Fruit fly (Drosophila melanogaster): ENCODE results near the gene CG32277.

CG32277 gene

dm6 chr3L:3178530-3179096, 26.6 kb downstream of the CG32277 start, which contains the start of the genes MnM and Girdin (continued):
- TF ChIP-seq caup (GFP tag; optimal IDR thresholded peaks at IDR 0.05; ENCODE audit: severe bottlenecking) (no peak), ranshi (GFP tag; IDR thresholded peaks at IDR 0.05) (peak; percentile 54; the same call in 1 of the 2 replicates), CG13424 (tag; optimal IDR thresholded peaks at IDR 0.05) (peak; percentile 70), pb (GFP tag; optimal IDR thresholded peaks at IDR 0.05) (peak; percentile 53), dan (GFP tag; IDR thresholded peaks at IDR 0.05) (no peak), Dek (tag; optimal IDR thresholded peaks at IDR 0.05) (peak; percentile 29), hkb (optimal IDR thresholded peaks at IDR 0.05) (peak; percentile 89), hkb (GFP tag; IDR thresholded peaks at IDR 0.05) (no peak), Atf3 (GFP tag; optimal IDR thresholded peaks at IDR 0.05) (peak; percentile 54), ken (GFP tag; IDR thresholded peaks at IDR 0.05) (0 out of 3 replicates have a peak, but pooled peaks have one; percentile 31), CG6813 (GFP tag; optimal IDR thresholded peaks at IDR 0.05) (no peak), sob (GFP tag; IDR thresholded peaks at IDR 0.05) (peak; percentile 62), peb (GFP tag; IDR thresholded peaks at IDR 0.05) (0 out of 2 replicates have a peak, but pooled peaks have one; percentile 30), Hsf (GFP tag; optimal IDR thresholded peaks at IDR 0.05) (peak; percentile 77), Sry-β (GFP tag; optimal IDR thresholded peaks at IDR 0.05) (peak; percentile 92), CG4820 (GFP tag; optimal IDR thresholded peaks at IDR 0.05) (peak; percentile 45), CG1024 (GFP tag; IDR thresholded peaks at IDR 0.05) (no peak), hth (optimal IDR thresholded peaks at IDR 0.05) (no peak), GATAe (GFP tag; conservative IDR thresholded peaks at IDR 0.05) (no peak), CG1233 (GFP tag; optimal IDR thresholded peaks at IDR 0.05) (no peak), CG2129 (GFP tag; IDR thresholded peaks at IDR 0.05; ENCODE audit: partially characterized antibody) (peak; percentile 41), CG4424 (GFP tag; optimal IDR thresholded peaks at IDR 0.05) (peak; percentile 59), ci (GFP tag; IDR thresholded peaks at IDR 0.05) (peak; percentile 53; the same call in 1 of the 3 replicates), nerfin-1 (tag; optimal IDR thresholded peaks at IDR 0.05) (peak; percentile 6), row (GFP tag; IDR thresholded peaks at IDR 0.05) (peak; percentile 92), HLH54F (GFP tag; optimal IDR thresholded peaks at IDR 0.05) (peak; percentile 87), Doc2 (GFP tag; IDR thresholded peaks at IDR 0.05) (no peak), sd (tag; optimal IDR thresholded peaks at IDR 0.05) (peak; percentile 91), CG18619 (GFP tag; optimal IDR thresholded peaks at IDR 0.05) (peak; percentile 36), dmrt99B (tag; optimal IDR thresholded peaks at IDR 0.05) (no peak), schlank (tag; optimal IDR thresholded peaks at IDR 0.05) (no peak), Hr3 (GFP tag; optimal IDR thresholded peaks at IDR 0.05) (peak; percentile 86), CG10565 (GFP tag; optimal IDR thresholded peaks at IDR 0.05) (no peak), CG1602 (GFP tag; optimal IDR thresholded peaks at IDR 0.05) (peak; percentile 32), dmrt11E (tag; optimal IDR thresholded peaks at IDR 0.05) (peak; percentile 38), Side (GFP tag; optimal IDR thresholded peaks at IDR 0.05) (peak; percentile 49), CG15514 (GFP tag; optimal IDR thresholded peaks at IDR 0.05) (peak; percentile 88), pros (GFP tag; optimal IDR thresholded peaks at IDR 0.05) (no peak), Camta (GFP tag; optimal IDR thresholded peaks at IDR 0.05) (peak; percentile 39), CG3407 (GFP tag; optimal IDR thresholded peaks at IDR 0.05) (no peak), CG3726 (GFP tag; IDR thresholded peaks at IDR 0.05) (no peak), Sox100B (GFP tag; optimal IDR thresholded peaks at IDR 0.05) (no peak), E2f2 (GFP tag; IDR thresholded peaks at IDR 0.05) (peak; percentile 84), HHEX (GFP tag; optimal IDR thresholded peaks at IDR 0.05) (no peak), CG13123 (GFP tag; optimal IDR thresholded peaks at IDR 0.05) (no peak), CG11696 (GFP tag; IDR thresholded peaks at IDR 0.05) (no peak), chn (GFP tag; optimal IDR thresholded peaks at IDR 0.05) (peak; percentile 78), vvl (GFP tag; IDR thresholded peaks at IDR 0.05) (peak; percentile 41; the same call in 1 of the 2 replicates), Gsc (GFP tag; IDR thresholded peaks at IDR 0.05) (no peak), CG15696 (tag; optimal IDR thresholded peaks at IDR 0.05) (peak; percentile 41), nerfin-2 (GFP tag; IDR thresholded peaks at IDR 0.05; ENCODE audit: partially characterized antibody) (peak; percentile 59)

Data from whole organism, embryonic.